Fruit fly (Drosophila melanogaster) whole organism, pupa: Measurements from ENCODE around the gene Ugt37C2.
A peak's percentile ranks its signal among the peaks of the same experiment; 100 is the strongest.

Source experiments
- CG10348 ChIP-seq: fragments of 200-800 bp; sonication (Bioruptor generic); IDR thresholded peaks from 2 replicates; pipeline ENCODE4 v1.3.6; 2022; ENCODE audit warnings: missing biosample characterization, missing genetic modification characterization
- CG12605 ChIP-seq: fragments of 200-800 bp; sonication (Bioruptor generic); IDR thresholded peaks from 2 replicates; pipeline ENCODE4 v1.3.6; 2022; ENCODE audit warnings: missing biosample characterization, missing genetic modification characterization
- CG13204 ChIP-seq: fragments of 200-800 bp; sonication (Bioruptor generic); optimal IDR thresholded peaks from 2 replicates; lab custom pipeline; 2018; ENCODE audit warnings: missing biosample characterization, mild to moderate bottlenecking, missing genetic modification characterization, moderate library complexity
- CG14655 ChIP-seq: fragments of 200-800 bp; sonication (Bioruptor generic); optimal IDR thresholded peaks from 3 replicates; lab custom pipeline; 2017; ENCODE audit warnings: mild to moderate bottlenecking, missing biosample characterization, missing genetic modification reagents, missing genetic modification characterization
- CG15710 ChIP-seq: fragments of 200-800 bp; sonication (Bioruptor generic); optimal IDR thresholded peaks from 2 replicates; lab custom pipeline; 2018; ENCODE audit warnings: missing biosample characterization, mild to moderate bottlenecking, missing genetic modification characterization, moderate library complexity
- CG17806 ChIP-seq: fragments of 200-800 bp; sonication (Bioruptor generic); optimal IDR thresholded peaks from 2 replicates; lab custom pipeline; 2018; ENCODE audit warnings: missing biosample characterization, mild to moderate bottlenecking, missing genetic modification characterization, moderate library complexity
- CG32121 ChIP-seq: fragments of 200-800 bp; sonication (Bioruptor generic); IDR thresholded peaks from 2 replicates; pipeline ENCODE4 v1.3.6; 2022; ENCODE audit warnings: missing biosample characterization, missing genetic modification characterization
- CG34367 ChIP-seq: fragments of 200-800 bp; sonication (Bioruptor generic); optimal IDR thresholded peaks from 2 replicates; lab custom pipeline; 2018; ENCODE audit warnings: missing biosample characterization, mild to moderate bottlenecking, missing genetic modification characterization
- CG4496 ChIP-seq: fragments of 200-800 bp; sonication (Bioruptor generic); IDR thresholded peaks from 3 replicates; pipeline ENCODE4 v1.3.6; 2022; ENCODE audit warnings: missing biosample characterization, missing genetic modification characterization
- CG8159 ChIP-seq: fragments of 200-800 bp; sonication (Bioruptor generic); optimal IDR thresholded peaks from 3 replicates; lab custom pipeline; 2018; ENCODE audit warnings: missing biosample characterization, mild to moderate bottlenecking, missing genetic modification characterization, moderate library complexity
- CG8301 ChIP-seq: fragments of 200-800 bp; sonication (Bioruptor generic); optimal IDR thresholded peaks from 2 replicates; lab custom pipeline; 2018; ENCODE audit warnings: missing biosample characterization, mild to moderate bottlenecking, missing genetic modification characterization
- CG9948 ChIP-seq: fragments of 200-800 bp; sonication (Bioruptor generic); optimal IDR thresholded peaks from 2 replicates; lab custom pipeline; 2018; ENCODE audit warnings: missing biosample characterization, mild to moderate bottlenecking, missing genetic modification characterization, moderate library complexity
- D1 ChIP-seq: fragments of 200-800 bp; sonication (Bioruptor generic); optimal IDR thresholded peaks from 2 replicates; lab custom pipeline; 2018; ENCODE audit warnings: missing biosample characterization, mild to moderate bottlenecking, missing genetic modification characterization, moderate library complexity
- EcR ChIP-seq: fragments of 200-800 bp; sonication (Bioruptor generic); optimal IDR thresholded peaks from 3 replicates; lab custom pipeline; 2019; ENCODE audit warnings: missing biosample characterization, missing genetic modification characterization, mild to moderate bottlenecking, moderate library complexity, missing genetic modification reagents
- Ets98B ChIP-seq: fragments of 200-800 bp; sonication (Bioruptor generic); IDR thresholded peaks from 2 replicates; pipeline ENCODE4 v1.3.6; 2022; ENCODE audit warnings: missing biosample characterization, missing genetic modification characterization
- Pif1A ChIP-seq: fragments of 200-800 bp; sonication (Bioruptor generic); optimal IDR thresholded peaks from 3 replicates; lab custom pipeline; 2016; ENCODE audit warnings: missing biosample characterization, missing genetic modification characterization
- Pif1B ChIP-seq: fragments of 200-800 bp; sonication (Bioruptor generic); optimal IDR thresholded peaks from 3 replicates; lab custom pipeline; 2016; ENCODE audit warnings: missing biosample characterization, missing genetic modification characterization
- Snoo ChIP-seq: fragments of 200-800 bp; sonication (Bioruptor generic); optimal IDR thresholded peaks from 3 replicates; lab custom pipeline; 2017; ENCODE audit warnings: missing biosample characterization, mild to moderate bottlenecking, missing genetic modification characterization, inconsistent platforms
- fd96Ca ChIP-seq: fragments of 200-800 bp; sonication (Bioruptor generic); IDR thresholded peaks from 3 replicates; pipeline ENCODE4 v1.3.6; 2022; ENCODE audit warnings: missing biosample characterization, missing genetic modification characterization
- gl ChIP-seq: fragments of 200-800 bp; sonication (Bioruptor generic); optimal IDR thresholded peaks from 2 replicates; lab custom pipeline; 2018; ENCODE audit warnings: missing biosample characterization, mild to moderate bottlenecking, missing genetic modification characterization
- rn ChIP-seq: fragments of 200-800 bp; sonication (Bioruptor generic); IDR thresholded peaks from 2 replicates; pipeline ENCODE4 v1.3.6; 2022; ENCODE audit warnings: missing biosample characterization, missing genetic modification characterization

Ugt37C2 gene

dm6 chr2L:16826872-16827506 lies 33.0 kb downstream of the Ugt37C2 start, which contains the start of gene AspRS-m:
AspRS-m (plus strand) TSS chr2L:16827078.
- TF ChIP-seq CG13204 (GFP tag; lab: Kevin White, UChicago) (no peak), CG4496 (GFP tag; lab: Robert Waterston, UW) (no peak), CG8159 (no peak)

DNA sequence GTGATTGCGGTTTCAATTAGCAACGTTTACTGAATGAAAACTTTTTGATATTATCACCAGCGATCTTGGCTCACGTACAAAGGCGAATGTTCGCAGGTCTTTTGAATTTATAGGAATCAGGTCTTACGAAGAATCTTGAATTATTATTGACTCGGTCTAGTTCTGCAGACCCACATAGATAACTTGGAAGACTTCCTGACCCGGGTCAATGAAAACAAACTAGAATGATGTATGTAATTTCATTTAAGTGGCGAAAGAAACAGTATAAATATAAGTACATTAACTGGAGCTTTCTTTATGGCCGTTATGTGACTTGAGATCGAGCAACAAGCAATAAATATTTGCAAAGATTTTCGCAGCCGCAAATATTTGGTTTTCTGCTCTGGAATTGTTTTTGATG lies 40.4 kb downstream of the Ugt37C2 start, which contains the start of gene CG13282:
Gene CG13282, minus strand, starts transcription at position 101 of the 400 bp plus-strand sequence.
- no peak for TF ChIP-seq CG15710 (tag; lab: Kevin White, UChicago)
- no peak for TF ChIP-seq D1 (tag; lab: Kevin White, UChicago)
- no peak for TF ChIP-seq CG12605 (GFP tag; lab: Robert Waterston, UW)

DNA sequence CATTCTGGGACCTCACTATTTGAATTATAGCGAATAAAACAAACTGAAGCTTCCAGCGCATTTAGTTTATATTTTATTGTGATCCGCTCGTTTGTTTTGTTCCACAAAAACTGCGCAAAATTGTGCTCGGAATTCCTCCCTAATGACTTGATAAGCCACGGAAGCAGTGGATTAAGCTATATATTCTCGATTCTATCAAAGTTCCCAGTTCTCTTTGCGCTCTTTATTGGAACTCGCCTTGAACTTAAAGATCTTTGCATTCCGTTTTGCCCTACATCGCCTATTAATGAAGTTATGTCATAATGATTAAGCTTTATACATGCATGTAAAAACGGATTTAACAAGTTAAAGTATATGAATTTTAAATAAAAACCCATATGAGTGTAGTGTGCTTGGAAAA lies 43.1 kb downstream of the Ugt37C2 start, which contains the start of gene Nepl9:
Gene Nepl9, minus strand, starts transcription at position 101 of the 400 bp plus-strand sequence.
- no peak for TF ChIP-seq fd96Ca (GFP tag; lab: Robert Waterston, UW)
- no peak for TF ChIP-seq CG4496 (GFP tag; lab: Robert Waterston, UW)
- no peak for TF ChIP-seq CG9948 (tag; lab: Kevin White, UChicago)
- no peak for TF ChIP-seq D1 (tag; lab: Kevin White, UChicago)
- no peak for TF ChIP-seq CG8301 (tag; lab: Kevin White, UChicago)
- TF ChIP-seq rn = no peak
- no peak for TF ChIP-seq gl
- no peak for TF ChIP-seq Pif1B (GFP tag; lab: Kevin White, UChicago)
- no peak for TF ChIP-seq CG17806 (tag; lab: Kevin White, UChicago)
- TF ChIP-seq Snoo = no peak
- TF ChIP-seq CG14655 (GFP tag; lab: Kevin White, UChicago) = no peak
- no peak for TF ChIP-seq CG13204 (GFP tag; lab: Kevin White, UChicago)
- no peak for TF ChIP-seq Ets98B (GFP tag; lab: Robert Waterston, UW)
- TF ChIP-seq CG15710 (tag; lab: Kevin White, UChicago) = no peak
- no peak for TF ChIP-seq CG34367
- TF ChIP-seq CG8159 = no peak
- TF ChIP-seq Pif1A (GFP tag; lab: Kevin White, UChicago) = no peak
- no peak for TF ChIP-seq CG32121
- TF ChIP-seq CG12605 (GFP tag; lab: Robert Waterston, UW) = no peak
- TF ChIP-seq EcR (GFP tag; lab: Kevin White, UChicago) = no peak

dm6 chr2L:16837672-16838071 lies 43.7 kb downstream of the Ugt37C2 start, which contains the start of the genes SclA and SclB:
SclA (plus strand) TSS chr2L:16837972.
SclB (plus strand) TSS chr2L:16837972.
- TF ChIP-seq CG34367 (no peak), Pif1B (GFP tag; lab: Kevin White, UChicago) (no peak), CG15710 (tag; lab: Kevin White, UChicago) (no peak), rn (no peak), CG8159 (no peak), gl (no peak), CG32121 (no peak), CG12605 (GFP tag; lab: Robert Waterston, UW) (no peak), Ets98B (GFP tag; lab: Robert Waterston, UW) (no peak), Snoo (no peak), CG17806 (tag; lab: Kevin White, UChicago) (no peak), D1 (tag; lab: Kevin White, UChicago) (no peak), CG10348 (GFP tag; lab: Robert Waterston, UW) (no peak), CG8301 (tag; lab: Kevin White, UChicago) (no peak), CG9948 (tag; lab: Kevin White, UChicago) (no peak), CG4496 (GFP tag; lab: Robert Waterston, UW) (no peak), EcR (GFP tag; lab: Kevin White, UChicago) (no peak)

- TF ChIP-seq CG8159 (no peak), Snoo (no peak), CG32121 (no peak), EcR (GFP tag; lab: Kevin White, UChicago) (no peak), CG15710 (tag; lab: Kevin White, UChicago) (no peak), CG13204 (GFP tag; lab: Kevin White, UChicago) (no peak), fd96Ca (GFP tag; lab: Robert Waterston, UW) (no peak), Ets98B (GFP tag; lab: Robert Waterston, UW) (no peak), D1 (tag; lab: Kevin White, UChicago) (no peak), Pif1A (GFP tag; lab: Kevin White, UChicago) (no peak), CG10348 (GFP tag; lab: Robert Waterston, UW) (no peak), Pif1B (GFP tag; lab: Kevin White, UChicago) (no peak), CG17806 (tag; lab: Kevin White, UChicago) (no peak)
- TF ChIP-seq, all 21 proteins: peak for 0
Observed at dm6 chr2L:16839665-16840064, 45.7 kb downstream of the Ugt37C2 start.

dm6 chr2L:16842505-16842904 lies 48.5 kb downstream of the Ugt37C2 start:
- peak; percentile 27 for TF ChIP-seq Pif1B (GFP tag; lab: Kevin White, UChicago)
- TF ChIP-seq CG12605 (GFP tag; lab: Robert Waterston, UW) = no peak
- TF ChIP-seq Pif1A (GFP tag; lab: Kevin White, UChicago) = peak; percentile 52
